Worm (Caenorhabditis elegans) whole organism, L2 larva: Measurements from ENCODE around the gene T20G5.8.

Experiments
- C34F6.9 ChIP-seq: fragments of 150-350 bp; optimal IDR thresholded peaks from 2 replicates; lab custom pipeline; 2014; ENCODE audit warnings: missing biosample characterization, missing genetic modification characterization
- F13H6.1 ChIP-seq: sonication (generic microtip); optimal IDR thresholded peaks from 2 replicates; lab custom pipeline; 2016; ENCODE audit warnings: missing genetic modification characterization, missing compliant biosample characterization
- R02D3.7 ChIP-seq: fragments of 150-350 bp; optimal IDR thresholded peaks from 2 replicates; lab custom pipeline; 2014; ENCODE audit warnings: missing biosample characterization, missing genetic modification characterization
- Y55F3AM.14 ChIP-seq: fragments of 200-800 bp; sonication (Bioruptor generic); optimal IDR thresholded peaks from 2 replicates; lab custom pipeline; 2018; ENCODE audit warnings: mild to moderate bottlenecking, missing genetic modification characterization, missing compliant biosample characterization
- ZK546.5 ChIP-seq: sonication (generic microtip); optimal IDR thresholded peaks from 2 replicates; lab custom pipeline; 2017; ENCODE audit warnings: missing biosample characterization, missing genetic modification characterization
- alr-1 ChIP-seq: fragments of 150-350 bp; optimal IDR thresholded peaks from 2 replicates; lab custom pipeline; 2014; ENCODE audit warnings: missing biosample characterization, missing genetic modification characterization
- aly-2 ChIP-seq: fragments of 150-350 bp; optimal IDR thresholded peaks from 2 replicates; lab custom pipeline; 2014; ENCODE audit warnings: missing biosample characterization, missing genetic modification characterization
- blmp-1 ChIP-seq: sonication (generic microtip); optimal IDR thresholded peaks from 2 replicates; lab custom pipeline; 2017; ENCODE audit warnings: missing genetic modification characterization, mild to moderate bottlenecking, missing compliant biosample characterization, antibody characterized with exemption, moderate library complexity; ENCODE audit not compliant: insufficient read depth
- ceh-16 ChIP-seq: fragments of 150-350 bp; optimal IDR thresholded peaks from 2 replicates; lab custom pipeline; 2014; ENCODE audit warnings: missing biosample characterization, missing genetic modification characterization
- ceh-82 ChIP-seq: fragments of 150-350 bp; optimal IDR thresholded peaks from 2 replicates; lab custom pipeline; 2014; ENCODE audit warnings: missing biosample characterization, missing genetic modification characterization
- crh-2 ChIP-seq: sonication (generic microtip); optimal IDR thresholded peaks from 2 replicates; lab custom pipeline; 2017; ENCODE audit warnings: missing biosample characterization, missing genetic modification characterization
- dmd-4 ChIP-seq: sonication (generic microtip); optimal IDR thresholded peaks from 2 replicates; lab custom pipeline; 2017; ENCODE audit warnings: missing biosample characterization, missing genetic modification characterization
- egl-27 ChIP-seq: sonication (generic microtip); optimal IDR thresholded peaks from 3 replicates; lab custom pipeline; 2017; ENCODE audit warnings: missing biosample characterization, missing genetic modification reagents, missing genetic modification characterization
- elt-1 ChIP-seq: fragments of 150-350 bp; optimal IDR thresholded peaks from 2 replicates; lab custom pipeline; 2014; ENCODE audit warnings: missing biosample characterization, missing genetic modification characterization
- elt-3 ChIP-seq: sonication (generic microtip); optimal IDR thresholded peaks from 2 replicates; lab custom pipeline; 2017; ENCODE audit warnings: missing biosample characterization, missing genetic modification characterization
- fos-1 ChIP-seq: fragments of 150-350 bp; optimal IDR thresholded peaks from 2 replicates; lab custom pipeline; 2014; ENCODE audit warnings: missing biosample characterization, missing genetic modification characterization
- gmeb-1 ChIP-seq: fragments of 150-350 bp; optimal IDR thresholded peaks from 2 replicates; lab custom pipeline; 2014; ENCODE audit warnings: missing biosample characterization, missing genetic modification characterization
- lin-11 ChIP-seq: fragments of 150-350 bp; sonication (generic microtip); optimal IDR thresholded peaks from 2 replicates; lab custom pipeline; 2014; ENCODE audit warnings: missing biosample characterization, missing genetic modification characterization, inconsistent platforms, mixed read lengths
- lin-13 ChIP-seq: fragments of 150-350 bp; optimal IDR thresholded peaks from 2 replicates; lab custom pipeline; 2014; ENCODE audit warnings: missing biosample characterization, missing genetic modification reagents, missing genetic modification characterization
- lin-39 ChIP-seq: fragments of 150-350 bp; optimal IDR thresholded peaks from 2 replicates; lab custom pipeline; 2014; ENCODE audit warnings: missing biosample characterization, missing genetic modification reagents, missing genetic modification characterization
- lsy-2 ChIP-seq, 2 experiments: fragments of 150-350 bp in 1 of 2; sonication (generic microtip) in 1 of 2; optimal IDR thresholded peaks; 2 replicates each; lab custom pipeline; 2014 to 2017; ENCODE audit warnings: missing biosample characterization in 2 of 2, missing genetic modification characterization in 2 of 2
- mab-5 ChIP-seq: fragments of 150-350 bp; optimal IDR thresholded peaks from 2 replicates; lab custom pipeline; 2014; ENCODE audit warnings: missing biosample characterization, missing genetic modification characterization
- mbf-1 ChIP-seq: sonication (generic microtip); optimal IDR thresholded peaks from 2 replicates; lab custom pipeline; 2017; ENCODE audit warnings: missing biosample characterization, missing genetic modification characterization
- mdl-1 ChIP-seq, 2 experiments: fragments of 150-350 bp in 1 of 2; sonication (generic microtip) in 1 of 2; optimal IDR thresholded peaks; 2 replicates each; lab custom pipeline; 2017; ENCODE audit warnings: missing biosample characterization in 2 of 2, missing genetic modification characterization in 2 of 2
- nhr-11 ChIP-seq: fragments of 150-350 bp; optimal IDR thresholded peaks from 2 replicates; lab custom pipeline; 2014; ENCODE audit warnings: missing biosample characterization, missing genetic modification characterization
- nhr-12 ChIP-seq: fragments of 150-350 bp; optimal IDR thresholded peaks from 2 replicates; lab custom pipeline; 2014; ENCODE audit warnings: missing biosample characterization, missing genetic modification characterization
- nhr-129 ChIP-seq: fragments of 150-350 bp; optimal IDR thresholded peaks from 2 replicates; lab custom pipeline; 2014; ENCODE audit warnings: missing biosample characterization, missing genetic modification characterization
- nhr-21 ChIP-seq: fragments of 150-350 bp; optimal IDR thresholded peaks from 2 replicates; lab custom pipeline; 2014; ENCODE audit warnings: missing biosample characterization, missing genetic modification characterization
- nhr-23 ChIP-seq: fragments of 150-350 bp; optimal IDR thresholded peaks from 2 replicates; lab custom pipeline; 2014; ENCODE audit warnings: missing biosample characterization, missing genetic modification reagents, missing genetic modification characterization
- nhr-237 ChIP-seq: fragments of 150-350 bp; optimal IDR thresholded peaks from 2 replicates; lab custom pipeline; 2014; ENCODE audit warnings: missing biosample characterization, missing genetic modification characterization
- nhr-25 ChIP-seq: fragments of 150-350 bp; sonication (generic microtip); optimal IDR thresholded peaks from 3 replicates; lab custom pipeline; 2014; ENCODE audit warnings: missing biosample characterization, missing genetic modification characterization
- nhr-6 ChIP-seq: fragments of 150-350 bp; optimal IDR thresholded peaks from 2 replicates; lab custom pipeline; 2014; ENCODE audit warnings: missing biosample characterization, missing genetic modification characterization
- nhr-77 ChIP-seq: fragments of 150-350 bp; optimal IDR thresholded peaks from 2 replicates; lab custom pipeline; 2014; ENCODE audit warnings: missing biosample characterization, missing genetic modification characterization
- peb-1 ChIP-seq: fragments of 150-350 bp; optimal IDR thresholded peaks from 2 replicates; lab custom pipeline; 2014; ENCODE audit warnings: missing biosample characterization, missing genetic modification characterization
- sem-4 ChIP-seq: fragments of 150-350 bp; optimal IDR thresholded peaks from 2 replicates; lab custom pipeline; 2014; ENCODE audit warnings: missing biosample characterization, missing genetic modification reagents, missing genetic modification characterization
- skn-1 ChIP-seq: sonication (generic microtip); optimal IDR thresholded peaks from 2 replicates; lab custom pipeline; 2017; ENCODE audit warnings: missing biosample characterization, missing genetic modification characterization
- sma-3 ChIP-seq: sonication (generic microtip); optimal IDR thresholded peaks from 2 replicates; lab custom pipeline; 2016; ENCODE audit warnings: missing genetic modification reagents, missing genetic modification characterization, missing compliant biosample characterization
- sma-9 ChIP-seq, 2 experiments: fragments of 150-350 bp in 1 of 2; sonication (generic microtip) in 1 of 2; optimal IDR thresholded peaks; 2 replicates each; lab custom pipeline; 2014 to 2016; ENCODE audit warnings: missing genetic modification characterization in 2 of 2, mild to moderate bottlenecking in 1 of 2, missing biosample characterization in 1 of 2, missing compliant biosample characterization in 1 of 2, missing genetic modification reagents in 1 of 2, moderate library complexity in 1 of 2
- snpc-4 ChIP-seq: fragments of 150-350 bp; optimal IDR thresholded peaks from 2 replicates; lab custom pipeline; 2014; ENCODE audit warnings: missing biosample characterization, missing genetic modification characterization
- unc-39 ChIP-seq: fragments of 150-350 bp; optimal IDR thresholded peaks from 2 replicates; lab custom pipeline; 2014; ENCODE audit warnings: missing biosample characterization, missing genetic modification characterization
- unc-55 ChIP-seq: fragments of 150-350 bp; sonication (generic microtip); optimal IDR thresholded peaks from 3 replicates; lab custom pipeline; 2014; ENCODE audit warnings: missing biosample characterization, missing genetic modification reagents, missing genetic modification characterization
- unc-62 ChIP-seq: fragments of 150-350 bp; optimal IDR thresholded peaks from 2 replicates; lab custom pipeline; 2014; ENCODE audit warnings: missing biosample characterization, missing genetic modification reagents, missing genetic modification characterization
- zag-1 ChIP-seq: fragments of 150-350 bp; optimal IDR thresholded peaks from 2 replicates; lab custom pipeline; 2014; ENCODE audit warnings: missing biosample characterization, missing genetic modification characterization
- ztf-1 ChIP-seq: fragments of 200-800 bp; sonication (Bioruptor generic); conservative IDR thresholded peaks from 2 replicates; pipeline ENCODE4 v1.3.6; 2022; ENCODE audit warnings: missing genetic modification characterization, missing compliant biosample characterization
- ztf-11 ChIP-seq: sonication (generic microtip); optimal IDR thresholded peaks from 2 replicates; lab custom pipeline; 2017; ENCODE audit warnings: missing biosample characterization, missing genetic modification characterization
- ztf-4 ChIP-seq: fragments of 150-350 bp; optimal IDR thresholded peaks from 2 replicates; lab custom pipeline; 2014; ENCODE audit warnings: missing biosample characterization, missing genetic modification characterization

Gene T20G5.8

ce11 chrIII:10240073-10240472 is 40.9 kb downstream of the T20G5.8 start:
- TF ChIP-seq nhr-6 (tag; lab: Kevin White, UChicago) (no peak), nhr-12 (tag; lab: Kevin White, UChicago) (no peak), lsy-2 (tag; optimal IDR thresholded peaks at IDR 0.05; lab: Kevin White, UChicago) (no peak), blmp-1 (tag; lab: Kevin White, UChicago) (no peak), snpc-4 (no peak), fos-1 (tag; lab: Kevin White, UChicago) (no peak), elt-3 (no peak), ZK546.5 (no peak)

ce11 chrIII:10241332-10241829 is 42.2 kb downstream of the T20G5.8 start:
- TF ChIP-seq nhr-129 (tag; lab: Kevin White, UChicago) (peak; percentile 13), nhr-11 (no peak)

ce11 chrIII:10244013-10244412 is 44.9 kb downstream of the T20G5.8 start:
- no peak for TF ChIP-seq alr-1 (tag; lab: Kevin White, UChicago)

ce11 chrIII:10248441-10249137 is 49.4 kb downstream of the T20G5.8 start, which contains the start of the genes div-1 and cor-1:
div-1 (minus strand) TSS chrIII:10248559.
cor-1 (plus strand) TSS chrIII:10249111.
- TF ChIP-seq R02D3.7, result no peak
- TF ChIP-seq ztf-4 (tag; lab: Kevin White, UChicago), result no peak
- no peak for TF ChIP-seq ztf-1
- TF ChIP-seq nhr-6 (tag; lab: Kevin White, UChicago), result no peak
- TF ChIP-seq Y55F3AM.14, result no peak
- TF ChIP-seq crh-2 (tag; lab: Kevin White, UChicago), result peak; percentile 37
- peak in 1 of 2 experiments; percentile 60 for TF ChIP-seq lsy-2 (tag; optimal IDR thresholded peaks at IDR 0.05; lab: Kevin White, UChicago)
- no peak for TF ChIP-seq ceh-82
- TF ChIP-seq unc-55 (GFP tag; lab: Kevin White, UChicago), result peak; percentile 56
- no peak for TF ChIP-seq nhr-25 (tag; lab: Kevin White, UChicago)
- TF ChIP-seq unc-62 (GFP tag; lab: Kevin White, UChicago), result no peak
- TF ChIP-seq mab-5 (tag; lab: Kevin White, UChicago), result no peak
- no peak for TF ChIP-seq nhr-77 (tag; lab: Kevin White, UChicago)
- TF ChIP-seq ZK546.5, result no peak
- no peak for TF ChIP-seq elt-3
- no peak for TF ChIP-seq unc-39 (tag; lab: Kevin White, UChicago)
- no peak for TF ChIP-seq mbf-1 (tag; lab: Kevin White, UChicago)
- no peak for TF ChIP-seq nhr-237 (tag; lab: Kevin White, UChicago)
- TF ChIP-seq lin-13 (GFP tag; lab: Kevin White, UChicago), result peak; percentile 16
- TF ChIP-seq mdl-1 (tag; optimal IDR thresholded peaks at IDR 0.05; lab: Kevin White, UChicago), result no peak
- no peak for TF ChIP-seq nhr-23 (tag; lab: Kevin White, UChicago)
- TF ChIP-seq sma-3, result peak; percentile 10
- TF ChIP-seq lin-39 (tag; lab: Kevin White, UChicago), result no peak
- TF ChIP-seq sem-4 (tag; lab: Kevin White, UChicago), result no peak
- TF ChIP-seq F13H6.1, result peak; percentile 5
- TF ChIP-seq ceh-16, result no peak
- TF ChIP-seq egl-27 (tag; lab: Kevin White, UChicago), result no peak
- peak; percentile 86 for TF ChIP-seq gmeb-1 (tag; lab: Kevin White, UChicago)
- TF ChIP-seq sma-9 (GFP tag; optimal IDR thresholded peaks at IDR 0.05; lab: Kevin White, UChicago), result no peak
- no peak for TF ChIP-seq sma-9 (tag; optimal IDR thresholded peaks at IDR 0.05; lab: Kevin White, UChicago)
- TF ChIP-seq lin-11 (tag; lab: Kevin White, UChicago), result no peak
- no peak for TF ChIP-seq blmp-1 (tag; lab: Kevin White, UChicago)
- no peak for TF ChIP-seq skn-1
- peak; percentile 38 for TF ChIP-seq C34F6.9 (tag; lab: Kevin White, UChicago)
- TF ChIP-seq elt-1, result no peak
- no peak for TF ChIP-seq nhr-21 (tag; lab: Kevin White, UChicago)
- no peak for TF ChIP-seq nhr-11
- no peak for TF ChIP-seq dmd-4 (tag; lab: Kevin White, UChicago)
- no peak for TF ChIP-seq nhr-12 (tag; lab: Kevin White, UChicago)
- peak; percentile 15 for TF ChIP-seq nhr-129 (tag; lab: Kevin White, UChicago)
- no peak for TF ChIP-seq peb-1 (tag; lab: Kevin White, UChicago)
- TF ChIP-seq ztf-11, result no peak
- TF ChIP-seq zag-1, result no peak
- TF ChIP-seq snpc-4, result no peak
- no peak for TF ChIP-seq aly-2 (tag; lab: Kevin White, UChicago)
